Fruit fly (Drosophila melanogaster) whole organism, embryonic: ENCODE measurements around the gene ND-30.

Experiments
- Ada2b ChIP-seq: fragments of 200-800 bp; sonication (Bioruptor generic); IDR thresholded peaks from 2 replicates; pipeline ENCODE4 v1.3.6; 2022; ENCODE audit warnings: missing biosample characterization, missing genetic modification characterization
- Aef1 ChIP-seq: fragments of 200-800 bp; sonication (Bioruptor generic); IDR thresholded peaks from 3 replicates; pipeline ENCODE4 v1.3.6; 2022; ENCODE audit warnings: missing biosample characterization, missing genetic modification characterization
- Asciz ChIP-seq: fragments of 200-800 bp; sonication (Bioruptor generic); optimal IDR thresholded peaks from 2 replicates; lab custom pipeline; 2017; ENCODE audit warnings: missing biosample characterization, mild to moderate bottlenecking, missing genetic modification characterization, missing genetic modification reagents
- B-H2 ChIP-seq: fragments of 200-800 bp; sonication (Bioruptor generic); optimal IDR thresholded peaks from 2 replicates; lab custom pipeline; 2018; ENCODE audit warnings: missing biosample characterization, mild to moderate bottlenecking, missing genetic modification characterization
- CG10267 ChIP-seq: fragments of 200-800 bp; sonication (Bioruptor generic); optimal IDR thresholded peaks from 2 replicates; lab custom pipeline; 2018; ENCODE audit warnings: missing biosample characterization, mild to moderate bottlenecking, missing genetic modification characterization, moderate library complexity
- CG10979 ChIP-seq: fragments of 200-800 bp; sonication (Bioruptor generic); optimal IDR thresholded peaks from 2 replicates; lab custom pipeline; 2018; ENCODE audit warnings: missing biosample characterization, mild to moderate bottlenecking, missing genetic modification characterization, moderate library complexity
- CG11093 ChIP-seq: fragments of 200-800 bp; sonication (Bioruptor generic); IDR thresholded peaks from 3 replicates; pipeline ENCODE4 v1.3.6; 2022; ENCODE audit warnings: missing biosample characterization, missing genetic modification characterization
- CG12236 ChIP-seq: fragments of 200-800 bp; sonication (Bioruptor generic); optimal IDR thresholded peaks from 2 replicates; lab custom pipeline; 2016; ENCODE audit warnings: missing biosample characterization, missing genetic modification characterization
- CG12769 ChIP-seq: fragments of 200-800 bp; sonication (Bioruptor generic); optimal IDR thresholded peaks from 2 replicates; lab custom pipeline; 2019; ENCODE audit warnings: missing biosample characterization, mild to moderate bottlenecking, missing genetic modification characterization, moderate library complexity
- CG14860 ChIP-seq: fragments of 200-800 bp; sonication (Bioruptor generic); IDR thresholded peaks from 3 replicates; pipeline ENCODE4 v1.3.6; 2022; ENCODE audit warnings: missing biosample characterization, missing genetic modification characterization; ENCODE audit not compliant: partially characterized antibody
- CG1529 ChIP-seq: fragments of 200-800 bp; sonication (Bioruptor generic); optimal IDR thresholded peaks from 3 replicates; lab custom pipeline; 2018; ENCODE audit warnings: missing biosample characterization, missing genetic modification characterization
- CG15479 ChIP-seq: fragments of 200-800 bp; sonication (Bioruptor generic); optimal IDR thresholded peaks from 3 replicates; lab custom pipeline; 2019; ENCODE audit warnings: missing biosample characterization, mild to moderate bottlenecking, missing genetic modification characterization, moderate library complexity
- CG15601 ChIP-seq: fragments of 200-800 bp; sonication (Bioruptor generic); optimal IDR thresholded peaks from 3 replicates; lab custom pipeline; 2019; ENCODE audit warnings: missing biosample characterization, mild to moderate bottlenecking, missing genetic modification characterization, moderate library complexity
- CG1647 ChIP-seq: fragments of 200-800 bp; sonication (Bioruptor generic); optimal IDR thresholded peaks from 3 replicates; lab custom pipeline; 2016; ENCODE audit warnings: missing biosample characterization, missing genetic modification characterization
- CG16779 ChIP-seq: fragments of 200-800 bp; sonication (Bioruptor generic); IDR thresholded peaks from 2 replicates; pipeline ENCODE4 v1.3.6; 2022; ENCODE audit warnings: missing biosample characterization, missing genetic modification characterization
- CG2116 ChIP-seq: fragments of 200-800 bp; sonication (Bioruptor generic); optimal IDR thresholded peaks from 3 replicates; lab custom pipeline; 2018; ENCODE audit warnings: missing biosample characterization, mild to moderate bottlenecking, missing genetic modification characterization
- CG2875 ChIP-seq: fragments of 200-800 bp; sonication (Bioruptor generic); optimal IDR thresholded peaks from 2 replicates; lab custom pipeline; 2017; ENCODE audit warnings: missing biosample characterization, mild to moderate bottlenecking, missing genetic modification characterization, missing genetic modification reagents
- CG33213 ChIP-seq: fragments of 200-800 bp; sonication (Bioruptor generic); optimal IDR thresholded peaks from 3 replicates; lab custom pipeline; 2016; ENCODE audit warnings: missing biosample characterization, missing genetic modification characterization
- CG3726 ChIP-seq: fragments of 200-800 bp; sonication (Bioruptor generic); IDR thresholded peaks from 3 replicates; pipeline ENCODE4, ENCODE4 v1.3.6; 2022; ENCODE audit warnings: missing biosample characterization, missing genetic modification characterization
- CG4360 ChIP-seq: fragments of 200-800 bp; sonication (Bioruptor generic); IDR thresholded peaks from 2 replicates; pipeline ENCODE4 v1.3.6; 2022; ENCODE audit warnings: missing biosample characterization, missing genetic modification characterization
- CG6272 ChIP-seq: fragments of 200-800 bp; sonication (Bioruptor generic); IDR thresholded peaks from 2 replicates; pipeline ENCODE4 v1.3.6; 2022; ENCODE audit warnings: missing biosample characterization, missing genetic modification characterization
- CG7556 ChIP-seq: fragments of 200-800 bp; sonication (Bioruptor generic); optimal IDR thresholded peaks from 2 replicates; lab custom pipeline; 2017; ENCODE audit warnings: missing biosample characterization, mild to moderate bottlenecking, missing genetic modification characterization
- CG7839 ChIP-seq: fragments of 200-800 bp; sonication (Bioruptor generic); optimal IDR thresholded peaks from 3 replicates; lab custom pipeline; 2018; ENCODE audit warnings: missing biosample characterization, mild to moderate bottlenecking, missing genetic modification characterization, moderate library complexity
- CG8478 ChIP-seq: fragments of >200 bp; optimal IDR thresholded peaks from 2 replicates; lab custom pipeline; 2018
- CG9215 ChIP-seq: fragments of 200-800 bp; sonication (Bioruptor generic); IDR thresholded peaks from 2 replicates; pipeline ENCODE4 v1.3.6; 2022; ENCODE audit warnings: missing biosample characterization, missing genetic modification characterization
- Dek ChIP-seq: fragments of 200-800 bp; sonication (Bioruptor generic); optimal IDR thresholded peaks from 3 replicates; lab custom pipeline; 2019; ENCODE audit warnings: missing biosample characterization, mild to moderate bottlenecking, missing genetic modification characterization, moderate library complexity
- Hand ChIP-seq: fragments of 200-800 bp; sonication (Bioruptor generic); optimal IDR thresholded peaks from 2 replicates; lab custom pipeline; 2017; ENCODE audit warnings: mild to moderate bottlenecking, missing biosample characterization, missing genetic modification reagents, missing genetic modification characterization
- Hsf ChIP-seq: fragments of 200-800 bp; sonication (Bioruptor generic); optimal IDR thresholded peaks from 3 replicates; lab custom pipeline; 2016; ENCODE audit warnings: missing biosample characterization, missing genetic modification characterization
- Spps ChIP-seq: fragments of 200-800 bp; sonication (Bioruptor generic); optimal IDR thresholded peaks from 2 replicates; lab custom pipeline; 2018; ENCODE audit warnings: missing biosample characterization, mild to moderate bottlenecking, missing genetic modification characterization
- Taf1 ChIP-seq: fragments of 200-800 bp; sonication (Bioruptor generic); IDR thresholded peaks from 2 replicates; pipeline ENCODE4 v1.3.6; 2022; ENCODE audit warnings: missing biosample characterization, missing genetic modification characterization
- ac ChIP-seq: fragments of 200-800 bp; sonication (Bioruptor generic); optimal IDR thresholded peaks from 3 replicates; lab custom pipeline; 2017; ENCODE audit warnings: missing biosample characterization, mild to moderate bottlenecking, missing genetic modification characterization
- bigmax ChIP-seq: fragments of 200-800 bp; sonication (Bioruptor generic); optimal IDR thresholded peaks from 2 replicates; lab custom pipeline; 2018; ENCODE audit warnings: missing biosample characterization, mild to moderate bottlenecking, missing genetic modification characterization
- bsh ChIP-seq, 2 experiments: fragments of 200-800 bp; sonication (Bioruptor generic); optimal IDR thresholded peaks; 2 replicates each; lab custom pipeline; 2017 to 2018; ENCODE audit warnings: mild to moderate bottlenecking in 2 of 2, missing biosample characterization in 2 of 2, missing genetic modification characterization in 2 of 2, moderate library complexity in 1 of 2
- chm ChIP-seq: fragments of 200-800 bp; sonication (Bioruptor generic); IDR thresholded peaks from 2 replicates; pipeline ENCODE4 v1.3.6; 2022; ENCODE audit warnings: missing biosample characterization, missing genetic modification characterization
- ci ChIP-seq: fragments of 200-800 bp; sonication (Bioruptor generic); IDR thresholded peaks from 3 replicates; pipeline ENCODE4 v1.3.6; 2022; ENCODE audit warnings: missing biosample characterization, missing genetic modification characterization
- cwo ChIP-seq: fragments of 200-800 bp; sonication (Bioruptor generic); optimal IDR thresholded peaks from 3 replicates; lab custom pipeline; 2017; ENCODE audit warnings: missing biosample characterization, missing genetic modification characterization, mild to moderate bottlenecking, moderate library complexity, missing genetic modification reagents
- eve ChIP-seq, 2 experiments: fragments of >200 bp; optimal IDR thresholded peaks; 2 replicates each; lab custom pipeline; 2017; ENCODE audit warnings: missing biosample characterization in 2 of 2, missing genetic modification characterization in 2 of 2
- fd64A ChIP-seq: fragments of 200-800 bp; sonication (Bioruptor generic); optimal IDR thresholded peaks from 3 replicates; lab custom pipeline; 2018; ENCODE audit warnings: missing biosample characterization, mild to moderate bottlenecking, missing genetic modification characterization
- gro ChIP-seq: fragments of 200-800 bp; sonication (Bioruptor generic); optimal IDR thresholded peaks from 2 replicates; lab custom pipeline; 2016; ENCODE audit warnings: missing biosample characterization, missing genetic modification characterization
- hth ChIP-seq: fragments of >200 bp; optimal IDR thresholded peaks from 2 replicates; lab custom pipeline; 2017; ENCODE audit warnings: inconsistent platforms
- insv ChIP-seq, 2 experiments: fragments of 200-800 bp; sonication (Bioruptor generic); optimal IDR thresholded peaks; 3 replicates each; lab custom pipeline; 2016 to 2018; ENCODE audit warnings: missing biosample characterization in 2 of 2, missing genetic modification characterization in 2 of 2
- kah ChIP-seq: fragments of 200-800 bp; sonication (Bioruptor generic); optimal IDR thresholded peaks from 2 replicates; lab custom pipeline; 2018; ENCODE audit warnings: missing biosample characterization, mild to moderate bottlenecking, missing genetic modification characterization
- knrl ChIP-seq: fragments of 200-800 bp; sonication (Bioruptor generic); IDR thresholded peaks from 3 replicates; pipeline ENCODE4 v1.3.6; 2022; ENCODE audit warnings: missing biosample characterization, missing genetic modification characterization; ENCODE audit not compliant: partially characterized antibody
- lbe ChIP-seq: fragments of 200-800 bp; sonication (Bioruptor generic); optimal IDR thresholded peaks from 2 replicates; lab custom pipeline; 2016; ENCODE audit warnings: missing biosample characterization, mild to moderate bottlenecking, missing genetic modification characterization
- lilli ChIP-seq: fragments of 200-800 bp; sonication (Bioruptor generic); optimal IDR thresholded peaks from 3 replicates; lab custom pipeline; 2016; ENCODE audit warnings: missing biosample characterization, missing genetic modification characterization
- nerfin-1 ChIP-seq: fragments of 200-800 bp; sonication (Bioruptor generic); optimal IDR thresholded peaks from 3 replicates; lab custom pipeline; 2019; ENCODE audit warnings: missing biosample characterization, mild to moderate bottlenecking, missing genetic modification characterization, moderate library complexity
- oc ChIP-seq: fragments of 200-800 bp; sonication (Bioruptor generic); optimal IDR thresholded peaks from 2 replicates; lab custom pipeline; 2018; ENCODE audit warnings: missing biosample characterization, mild to moderate bottlenecking, missing genetic modification characterization, moderate library complexity
- pzg ChIP-seq: fragments of 200-800 bp; sonication (Bioruptor generic); optimal IDR thresholded peaks from 3 replicates; lab custom pipeline; 2018; ENCODE audit warnings: missing biosample characterization, mild to moderate bottlenecking, missing genetic modification characterization, moderate library complexity
- row ChIP-seq: fragments of 200-800 bp; sonication (Bioruptor generic); IDR thresholded peaks from 3 replicates; pipeline ENCODE4 v1.3.6; 2022; ENCODE audit warnings: missing biosample characterization, missing genetic modification characterization
- tap ChIP-seq: fragments of 200-800 bp; optimal IDR thresholded peaks from 3 replicates; lab custom pipeline; 2019; ENCODE audit warnings: missing biosample characterization, mild to moderate bottlenecking, missing genetic modification characterization, moderate library complexity
- tll ChIP-seq, 2 experiments: fragments of 200-800 bp in 1 of 2; fragments of >200 bp in 1 of 2; sonication (Bioruptor generic) in 1 of 2; optimal IDR thresholded peaks; 2 replicates each; lab custom pipeline; 2017 to 2019; ENCODE audit warnings: missing biosample characterization in 2 of 2, missing genetic modification characterization in 2 of 2, mild to moderate bottlenecking in 1 of 2, moderate library complexity in 1 of 2
- twi ChIP-seq: fragments of 200-800 bp; optimal IDR thresholded peaks from 2 replicates; lab custom pipeline; 2019; ENCODE audit warnings: missing biosample characterization, mild to moderate bottlenecking, missing genetic modification characterization, moderate library complexity

The ND-30 gene

dm6 chr3L:3141411-3141810, 18.0 kb downstream of the ND-30 start (continued):
- no peak for TF ChIP-seq Hsf (GFP tag; lab: Kevin White, UChicago)
- no peak for TF ChIP-seq hth (lab: Kevin White, UChicago)
- TF ChIP-seq CG10267 (tag; lab: Kevin White, UChicago) = peak; percentile 5
- TF ChIP-seq lbe = no peak
- no peak for TF ChIP-seq CG8478 (lab: Kevin White, UChicago)
- no peak for TF ChIP-seq gro
- no peak for TF ChIP-seq CG3726 (GFP tag; lab: Robert Waterston, UW)
- TF ChIP-seq tap (tag; lab: Kevin White, UChicago) = no peak
- no peak for TF ChIP-seq cwo (GFP tag; lab: Kevin White, UChicago)
- TF ChIP-seq twi (tag; lab: Kevin White, UChicago) = peak; percentile 33
- peak; percentile 8 for TF ChIP-seq Asciz (GFP tag; lab: Kevin White, UChicago)
- peak; percentile 29 for TF ChIP-seq nerfin-1
- no peak for TF ChIP-seq CG14860 (GFP tag; lab: Robert Waterston, UW)
- peak; percentile 35 for TF ChIP-seq fd64A (GFP tag; lab: Kevin White, UChicago)
- no peak for TF ChIP-seq CG6272 (GFP tag; lab: Robert Waterston, UW)
- TF ChIP-seq CG10979 (tag; lab: Kevin White, UChicago) = peak; percentile 14
- no peak for TF ChIP-seq CG9215
- no peak for TF ChIP-seq tll (GFP tag; optimal IDR thresholded peaks at IDR 0.05; lab: Kevin White, UChicago)
- TF ChIP-seq CG1647 = no peak
- no peak for TF ChIP-seq lilli (GFP tag; lab: Kevin White, UChicago)
- TF ChIP-seq row (GFP tag; lab: Robert Waterston, UW) = no peak
- peak; percentile 5 for TF ChIP-seq kah (GFP tag; lab: Kevin White, UChicago)
- no peak for TF ChIP-seq CG16779 (GFP tag; lab: Robert Waterston, UW)
- TF ChIP-seq ci = no peak
- TF ChIP-seq bigmax = no peak
- TF ChIP-seq CG2116 (GFP tag; lab: Kevin White, UChicago) = no peak
- TF ChIP-seq CG2875 (GFP tag; lab: Kevin White, UChicago) = peak; percentile 30
- no peak for TF ChIP-seq eve (GFP tag; optimal IDR thresholded peaks at IDR 0.05; lab: Kevin White, UChicago)
- TF ChIP-seq B-H2 (GFP tag; lab: Kevin White, UChicago) = no peak
- TF ChIP-seq CG15479 = no peak
- no peak for TF ChIP-seq ac (GFP tag; lab: Kevin White, UChicago)
- no peak for TF ChIP-seq CG7839
- no peak for TF ChIP-seq CG11093 (GFP tag; lab: Robert Waterston, UW)
- TF ChIP-seq CG12236 = no peak
- TF ChIP-seq insv (GFP tag; optimal IDR thresholded peaks at IDR 0.05; lab: Kevin White, UChicago) = no peak
- peak; percentile 59 for TF ChIP-seq Spps (tag; lab: Kevin White, UChicago)
- no peak; the same call in 1 of the 2 replicates for TF ChIP-seq chm (GFP tag; lab: Robert Waterston, UW)
- no peak for TF ChIP-seq Ada2b (GFP tag; lab: Robert Waterston, UW)
- TF ChIP-seq Aef1 (GFP tag; lab: Robert Waterston, UW) = no peak
- peak in 1 of 2 experiments; percentile 61 for TF ChIP-seq bsh (GFP tag; optimal IDR thresholded peaks at IDR 0.05; lab: Kevin White, UChicago)
- TF ChIP-seq CG15601 (tag; lab: Kevin White, UChicago) = peak; percentile 76
- TF ChIP-seq knrl (GFP tag; lab: Robert Waterston, UW) = no peak
- TF ChIP-seq CG1529 (GFP tag; lab: Kevin White, UChicago) = peak; percentile 4
- no peak for TF ChIP-seq CG7556 (GFP tag; lab: Kevin White, UChicago)
- no peak for TF ChIP-seq CG4360 (GFP tag; lab: Robert Waterston, UW)
- TF ChIP-seq CG33213 (GFP tag; lab: Kevin White, UChicago) = no peak
- TF ChIP-seq CG12769 (tag; lab: Kevin White, UChicago) = no peak
- no peak for TF ChIP-seq Hand (GFP tag; lab: Kevin White, UChicago)
- TF ChIP-seq oc (tag; lab: Kevin White, UChicago) = peak; percentile 0
- TF ChIP-seq Dek = no peak
- no peak for TF ChIP-seq Taf1 (GFP tag; lab: Robert Waterston, UW)
- no peak for TF ChIP-seq pzg (GFP tag; lab: Kevin White, UChicago)
